Worm (Caenorhabditis elegans) whole organism, young adult: ENCODE results near the gene gcy-19.

ENCODE experiments used
- dpl-1 ChIP-seq: fragments of 150-350 bp; optimal IDR thresholded peaks from 2 replicates; lab custom pipeline; 2014; ENCODE audit warnings: missing biosample characterization, missing genetic modification reagents, missing genetic modification characterization
- nfyb-1 ChIP-seq: fragments of 200-800 bp; sonication (Bioruptor generic); IDR thresholded peaks from 2 replicates; pipeline ENCODE4 v1.3.6; 2022; ENCODE audit warnings: missing genetic modification reagents, missing genetic modification characterization, missing compliant biosample characterization
- tbp1 ChIP-seq: fragments of 200-800 bp; sonication (Bioruptor generic); optimal IDR thresholded peaks from 2 replicates; lab custom pipeline; 2018; ENCODE audit warnings: mild to moderate bottlenecking, missing genetic modification characterization, missing compliant biosample characterization
- zim-3 ChIP-seq: sonication (generic microtip); optimal IDR thresholded peaks from 2 replicates; lab custom pipeline; 2017; ENCODE audit warnings: mild to moderate bottlenecking, missing genetic modification characterization, moderate library complexity, missing compliant biosample characterization

ce11 chrII:3224631-3225030 lies 34.5 kb downstream of the gcy-19 start, which contains the start of gene ZC239.15:
- TF ChIP-seq tbp1 (GFP tag; lab: Kevin White, UChicago) (no peak), dpl-1 (GFP tag; lab: Kevin White, UChicago) (no peak), zim-3 (tag; lab: Kevin White, UChicago) (no peak), nfyb-1 (GFP tag; lab: Robert Waterston, UW) (no peak)
